Worm (Caenorhabditis elegans) whole organism, L2 larva: Measurements from ENCODE around the gene C26B2.2.

ENCODE experiments used
- C34F6.9 ChIP-seq: fragments of 150-350 bp; optimal IDR thresholded peaks from 2 replicates; lab custom pipeline; 2014; ENCODE audit warnings: missing biosample characterization, missing genetic modification characterization
- F13H6.1 ChIP-seq: sonication (generic microtip); optimal IDR thresholded peaks from 2 replicates; lab custom pipeline; 2016; ENCODE audit warnings: missing genetic modification characterization, missing compliant biosample characterization
- R02D3.7 ChIP-seq: fragments of 150-350 bp; optimal IDR thresholded peaks from 2 replicates; lab custom pipeline; 2014; ENCODE audit warnings: missing biosample characterization, missing genetic modification characterization
- ZK546.5 ChIP-seq: sonication (generic microtip); optimal IDR thresholded peaks from 2 replicates; lab custom pipeline; 2017; ENCODE audit warnings: missing biosample characterization, missing genetic modification characterization
- aly-2 ChIP-seq: fragments of 150-350 bp; optimal IDR thresholded peaks from 2 replicates; lab custom pipeline; 2014; ENCODE audit warnings: missing biosample characterization, missing genetic modification characterization
- ama-1 ChIP-seq: fragments of 150-350 bp; optimal IDR thresholded peaks from 2 replicates; lab custom pipeline; 2018; ENCODE audit warnings: inconsistent platforms
- blmp-1 ChIP-seq: sonication (generic microtip); optimal IDR thresholded peaks from 2 replicates; lab custom pipeline; 2017; ENCODE audit warnings: missing genetic modification characterization, mild to moderate bottlenecking, missing compliant biosample characterization, antibody characterized with exemption, moderate library complexity; ENCODE audit not compliant: insufficient read depth
- ceh-16 ChIP-seq: fragments of 150-350 bp; optimal IDR thresholded peaks from 2 replicates; lab custom pipeline; 2014; ENCODE audit warnings: missing biosample characterization, missing genetic modification characterization
- ceh-82 ChIP-seq: fragments of 150-350 bp; optimal IDR thresholded peaks from 2 replicates; lab custom pipeline; 2014; ENCODE audit warnings: missing biosample characterization, missing genetic modification characterization
- crh-2 ChIP-seq: sonication (generic microtip); optimal IDR thresholded peaks from 2 replicates; lab custom pipeline; 2017; ENCODE audit warnings: missing biosample characterization, missing genetic modification characterization
- dmd-4 ChIP-seq: sonication (generic microtip); optimal IDR thresholded peaks from 2 replicates; lab custom pipeline; 2017; ENCODE audit warnings: missing biosample characterization, missing genetic modification characterization
- egl-27 ChIP-seq: sonication (generic microtip); optimal IDR thresholded peaks from 3 replicates; lab custom pipeline; 2017; ENCODE audit warnings: missing biosample characterization, missing genetic modification reagents, missing genetic modification characterization
- elt-1 ChIP-seq: fragments of 150-350 bp; optimal IDR thresholded peaks from 2 replicates; lab custom pipeline; 2014; ENCODE audit warnings: missing biosample characterization, missing genetic modification characterization
- elt-3 ChIP-seq: sonication (generic microtip); optimal IDR thresholded peaks from 2 replicates; lab custom pipeline; 2017; ENCODE audit warnings: missing biosample characterization, missing genetic modification characterization
- fos-1 ChIP-seq: fragments of 150-350 bp; optimal IDR thresholded peaks from 2 replicates; lab custom pipeline; 2014; ENCODE audit warnings: missing biosample characterization, missing genetic modification characterization
- gmeb-1 ChIP-seq: fragments of 150-350 bp; optimal IDR thresholded peaks from 2 replicates; lab custom pipeline; 2014; ENCODE audit warnings: missing biosample characterization, missing genetic modification characterization
- lsy-2 ChIP-seq, 2 experiments: fragments of 150-350 bp in 1 of 2; sonication (generic microtip) in 1 of 2; optimal IDR thresholded peaks; 2 replicates each; lab custom pipeline; 2014 to 2017; ENCODE audit warnings: missing biosample characterization in 2 of 2, missing genetic modification characterization in 2 of 2
- mab-5 ChIP-seq: fragments of 150-350 bp; optimal IDR thresholded peaks from 2 replicates; lab custom pipeline; 2014; ENCODE audit warnings: missing biosample characterization, missing genetic modification characterization
- mbf-1 ChIP-seq: sonication (generic microtip); optimal IDR thresholded peaks from 2 replicates; lab custom pipeline; 2017; ENCODE audit warnings: missing biosample characterization, missing genetic modification characterization
- mdl-1 ChIP-seq, 2 experiments: fragments of 150-350 bp in 1 of 2; sonication (generic microtip) in 1 of 2; optimal IDR thresholded peaks; 2 replicates each; lab custom pipeline; 2017; ENCODE audit warnings: missing biosample characterization in 2 of 2, missing genetic modification characterization in 2 of 2
- nhr-10 ChIP-seq: sonication (generic microtip); optimal IDR thresholded peaks from 2 replicates; lab custom pipeline; 2017; ENCODE audit warnings: missing biosample characterization, missing genetic modification characterization
- nhr-11 ChIP-seq: fragments of 150-350 bp; optimal IDR thresholded peaks from 2 replicates; lab custom pipeline; 2014; ENCODE audit warnings: missing biosample characterization, missing genetic modification characterization
- nhr-12 ChIP-seq: fragments of 150-350 bp; optimal IDR thresholded peaks from 2 replicates; lab custom pipeline; 2014; ENCODE audit warnings: missing biosample characterization, missing genetic modification characterization
- nhr-129 ChIP-seq: fragments of 150-350 bp; optimal IDR thresholded peaks from 2 replicates; lab custom pipeline; 2014; ENCODE audit warnings: missing biosample characterization, missing genetic modification characterization
- nhr-21 ChIP-seq: fragments of 150-350 bp; optimal IDR thresholded peaks from 2 replicates; lab custom pipeline; 2014; ENCODE audit warnings: missing biosample characterization, missing genetic modification characterization
- nhr-23 ChIP-seq: fragments of 150-350 bp; optimal IDR thresholded peaks from 2 replicates; lab custom pipeline; 2014; ENCODE audit warnings: missing biosample characterization, missing genetic modification reagents, missing genetic modification characterization
- nhr-237 ChIP-seq: fragments of 150-350 bp; optimal IDR thresholded peaks from 2 replicates; lab custom pipeline; 2014; ENCODE audit warnings: missing biosample characterization, missing genetic modification characterization
- sem-4 ChIP-seq: fragments of 150-350 bp; optimal IDR thresholded peaks from 2 replicates; lab custom pipeline; 2014; ENCODE audit warnings: missing biosample characterization, missing genetic modification reagents, missing genetic modification characterization
- skn-1 ChIP-seq: sonication (generic microtip); optimal IDR thresholded peaks from 2 replicates; lab custom pipeline; 2017; ENCODE audit warnings: missing biosample characterization, missing genetic modification characterization
- sma-3 ChIP-seq: sonication (generic microtip); optimal IDR thresholded peaks from 2 replicates; lab custom pipeline; 2016; ENCODE audit warnings: missing genetic modification reagents, missing genetic modification characterization, missing compliant biosample characterization
- sma-9 ChIP-seq, 2 experiments: fragments of 150-350 bp in 1 of 2; sonication (generic microtip) in 1 of 2; optimal IDR thresholded peaks; 2 replicates each; lab custom pipeline; 2014 to 2016; ENCODE audit warnings: missing genetic modification characterization in 2 of 2, mild to moderate bottlenecking in 1 of 2, missing biosample characterization in 1 of 2, missing compliant biosample characterization in 1 of 2, missing genetic modification reagents in 1 of 2, moderate library complexity in 1 of 2
- unc-62 ChIP-seq: fragments of 150-350 bp; optimal IDR thresholded peaks from 2 replicates; lab custom pipeline; 2014; ENCODE audit warnings: missing biosample characterization, missing genetic modification reagents, missing genetic modification characterization
- zag-1 ChIP-seq: fragments of 150-350 bp; optimal IDR thresholded peaks from 2 replicates; lab custom pipeline; 2014; ENCODE audit warnings: missing biosample characterization, missing genetic modification characterization
- ztf-11 ChIP-seq: sonication (generic microtip); optimal IDR thresholded peaks from 2 replicates; lab custom pipeline; 2017; ENCODE audit warnings: missing biosample characterization, missing genetic modification characterization

Gene C26B2.2

DNA sequence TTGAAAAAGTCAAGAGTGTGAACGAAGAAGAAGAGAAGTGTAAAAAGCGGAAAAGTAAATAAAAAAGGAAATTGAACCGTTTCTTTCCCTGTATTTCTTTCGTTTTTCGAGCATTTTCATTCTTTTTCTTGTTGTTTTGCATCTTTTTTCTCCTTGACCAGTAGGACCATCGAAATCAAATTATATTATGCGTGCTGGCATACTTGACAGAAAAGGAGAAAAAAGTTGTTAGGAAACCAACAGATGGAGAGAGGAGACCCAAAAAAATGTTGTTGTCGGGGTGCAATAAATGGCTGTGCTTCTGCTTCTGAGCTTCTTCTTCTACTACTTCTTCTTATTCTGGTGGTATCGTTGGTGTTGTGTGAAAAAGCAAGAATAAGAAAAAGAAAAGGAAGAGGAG lies 32.0 kb upstream of the C26B2.2 start:
- TF ChIP-seq nhr-12 (no peak), ztf-11 (tag; lab: Kevin White, UChicago) (no peak), ceh-82 (tag; lab: Kevin White, UChicago) (no peak), unc-62 (GFP tag; lab: Kevin White, UChicago) (no peak), nhr-21 (no peak), mdl-1 (tag; optimal IDR thresholded peaks at IDR 0.05; lab: Kevin White, UChicago) (no peak), fos-1 (tag; lab: Kevin White, UChicago) (no peak), nhr-237 (tag; lab: Kevin White, UChicago) (no peak), crh-2 (tag; lab: Kevin White, UChicago) (no peak), sma-9 (GFP tag; optimal IDR thresholded peaks at IDR 0.05; lab: Kevin White, UChicago) (no peak), sma-9 (tag; optimal IDR thresholded peaks at IDR 0.05; lab: Kevin White, UChicago) (no peak), mbf-1 (tag; lab: Kevin White, UChicago) (no peak), nhr-129 (tag; lab: Kevin White, UChicago) (no peak), mab-5 (tag; lab: Kevin White, UChicago) (no peak)
- TF ChIP-seq, all 48 proteins: peak for 0

DNA sequence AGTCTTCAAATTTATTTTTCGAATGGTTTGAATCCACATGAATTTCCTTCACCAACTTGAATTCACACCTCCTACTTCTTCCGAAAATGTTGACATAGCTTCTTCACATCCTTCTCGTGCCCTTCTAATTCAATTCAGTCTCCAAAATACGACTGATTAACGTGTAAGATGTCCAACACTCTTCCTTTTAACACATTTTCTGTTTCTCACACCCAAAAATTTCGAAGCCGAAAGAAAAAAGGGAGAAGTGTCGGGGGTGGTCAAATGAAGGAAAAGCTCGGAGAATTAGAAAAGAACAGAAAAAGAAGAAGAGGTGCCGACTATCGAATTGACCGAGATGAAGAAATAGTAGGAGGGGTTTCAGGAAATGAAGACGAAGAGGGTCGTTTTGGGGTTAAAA lies 30.8 kb upstream of the C26B2.2 start:
- TF ChIP-seq F13H6.1 (tag; lab: Kevin White, UChicago) (no peak), sem-4 (tag; lab: Kevin White, UChicago) (no peak), blmp-1 (no peak), ztf-11 (tag; lab: Kevin White, UChicago) (no peak), aly-2 (tag; lab: Kevin White, UChicago) (no peak), mdl-1 (tag; optimal IDR thresholded peaks at IDR 0.05; lab: Kevin White, UChicago) (no peak), ceh-82 (tag; lab: Kevin White, UChicago) (no peak)
- TF ChIP-seq, all 48 proteins: peak for 0

DNA sequence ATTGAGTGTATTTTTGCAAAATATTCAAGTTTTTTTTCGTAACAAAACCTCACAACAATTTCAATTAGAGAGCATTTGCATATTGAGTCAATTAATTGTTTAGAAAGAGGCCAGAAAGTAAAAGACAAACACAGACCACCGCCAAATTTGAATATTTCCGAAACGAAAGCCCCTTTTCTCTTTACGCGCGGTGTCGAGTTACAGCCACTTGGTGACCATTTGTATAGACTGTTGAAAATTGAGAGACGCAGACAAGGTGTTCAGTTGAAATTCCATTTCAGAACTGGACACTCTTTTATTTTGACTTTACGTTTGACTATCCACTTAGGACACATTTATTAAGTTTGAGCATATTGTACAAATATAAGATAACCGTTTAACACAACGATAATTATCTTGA lies 26.2 kb upstream of the C26B2.2 start:
- TF ChIP-seq unc-62 (GFP tag; lab: Kevin White, UChicago) = no peak
- TF ChIP-seq R02D3.7 (tag; lab: Kevin White, UChicago) = no peak
- TF ChIP-seq mbf-1 (tag; lab: Kevin White, UChicago) = no peak
- TF ChIP-seq elt-1 (tag; lab: Kevin White, UChicago) = no peak
- no peak for TF ChIP-seq nhr-129 (tag; lab: Kevin White, UChicago)
- no peak for TF ChIP-seq egl-27 (tag; lab: Kevin White, UChicago)
- no peak for TF ChIP-seq nhr-237 (tag; lab: Kevin White, UChicago)

DNA sequence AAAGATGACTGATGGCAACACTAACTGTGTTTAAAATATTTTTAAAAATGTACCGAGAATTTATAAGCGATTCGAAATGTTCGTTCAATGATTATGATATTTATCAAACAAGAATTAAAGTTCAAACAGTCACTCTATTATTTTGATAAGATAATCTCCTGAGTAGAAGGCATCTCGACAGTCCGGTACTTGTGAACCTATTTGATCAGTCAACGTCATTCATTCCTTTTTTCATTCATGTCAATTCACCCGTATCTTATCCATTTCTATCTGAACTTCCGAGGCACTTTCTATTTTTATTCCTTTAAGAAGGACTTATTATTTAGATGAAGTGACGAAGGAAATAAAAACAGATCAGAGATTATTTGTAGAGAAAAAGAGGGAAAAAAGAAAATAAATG lies 22.7 kb upstream of the C26B2.2 start, which contains the start of gene nhr-258:
Gene nhr-258 (plus strand): TSS at position 365 of the 400 bp plus-strand sequence.
- no peak for TF ChIP-seq ztf-11 (tag; lab: Kevin White, UChicago)
- TF ChIP-seq skn-1 = no peak
- no peak for TF ChIP-seq sem-4 (tag; lab: Kevin White, UChicago)
- TF ChIP-seq lsy-2 (tag; optimal IDR thresholded peaks at IDR 0.05; lab: Kevin White, UChicago) = no peak
- no peak for TF ChIP-seq elt-3 (tag; lab: Kevin White, UChicago)
- peak; percentile 21 for TF ChIP-seq nhr-21
- no peak for TF ChIP-seq F13H6.1 (tag; lab: Kevin White, UChicago)
- TF ChIP-seq nhr-10 (tag; lab: Kevin White, UChicago) = no peak
- TF ChIP-seq crh-2 (tag; lab: Kevin White, UChicago) = no peak
- no peak for TF ChIP-seq ZK546.5
- TF ChIP-seq blmp-1 = peak; percentile 76
- peak; percentile 92 for TF ChIP-seq sma-9 (GFP tag; optimal IDR thresholded peaks at IDR 0.05; lab: Kevin White, UChicago)
- TF ChIP-seq sma-9 (tag; optimal IDR thresholded peaks at IDR 0.05; lab: Kevin White, UChicago) = no peak
- no peak for TF ChIP-seq ceh-82 (tag; lab: Kevin White, UChicago)
- TF ChIP-seq dmd-4 (tag; lab: Kevin White, UChicago) = no peak
- TF ChIP-seq ceh-16 (tag; lab: Kevin White, UChicago) = no peak
- no peak for TF ChIP-seq sma-3
- peak; percentile 31 for TF ChIP-seq fos-1 (tag; lab: Kevin White, UChicago)
- no peak for TF ChIP-seq nhr-23 (tag; lab: Kevin White, UChicago)
- no peak for TF ChIP-seq ama-1 (lab: Kevin White, UChicago)
- TF ChIP-seq gmeb-1 (tag; lab: Kevin White, UChicago) = no peak
- no peak for TF ChIP-seq zag-1
- TF ChIP-seq, all 48 proteins: peak for 4

DNA sequence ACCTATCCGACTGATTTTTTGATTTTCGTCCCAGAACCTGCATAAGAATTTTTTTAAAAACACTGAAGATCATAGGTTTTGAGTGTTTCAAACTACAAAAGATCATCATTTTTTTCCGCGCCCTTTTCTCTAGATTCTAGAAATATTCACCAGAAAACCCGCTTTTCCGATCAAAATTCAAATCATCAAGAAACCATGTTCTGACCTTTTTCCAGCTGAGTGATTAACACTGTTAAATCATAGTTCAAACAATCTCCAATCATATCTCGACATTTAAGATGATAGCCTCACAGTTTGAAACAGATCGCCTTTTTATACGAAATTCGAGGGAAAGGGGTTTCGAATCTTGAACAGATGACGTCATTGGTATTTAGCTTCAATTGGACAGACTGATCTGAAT lies 21.8 kb upstream of the C26B2.2 start:
- TF ChIP-seq crh-2 (tag; lab: Kevin White, UChicago) (no peak), nhr-11 (tag; lab: Kevin White, UChicago) (no peak), ZK546.5 (no peak), gmeb-1 (tag; lab: Kevin White, UChicago) (no peak), nhr-237 (tag; lab: Kevin White, UChicago) (no peak), fos-1 (tag; lab: Kevin White, UChicago) (peak; percentile 47), C34F6.9 (no peak), F13H6.1 (tag; lab: Kevin White, UChicago) (no peak), nhr-10 (tag; lab: Kevin White, UChicago) (no peak)
- TF ChIP-seq, all 48 proteins: peak for 1
